Worm (Caenorhabditis elegans): ENCODE data around the gene ZK637.12.

Gene ZK637.12

DNA sequence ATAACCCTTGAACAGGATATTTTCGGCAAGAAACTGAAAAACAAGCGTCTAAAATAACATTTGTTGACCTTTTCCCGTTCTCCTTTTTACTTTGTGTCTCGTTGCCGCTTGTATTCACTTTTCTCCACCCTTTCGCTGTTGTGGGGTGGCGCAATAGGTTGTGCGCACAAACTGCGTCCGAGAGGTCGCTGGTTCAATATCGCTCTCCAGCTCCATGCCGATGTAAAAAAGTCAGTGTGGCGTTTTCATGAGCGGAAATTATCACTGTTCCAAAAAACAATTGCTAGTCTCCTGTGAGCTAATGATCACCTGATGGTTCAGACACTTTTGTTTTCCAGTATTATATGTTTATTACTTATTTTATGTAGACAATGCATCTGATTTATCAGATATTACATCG lies 13.5 kb downstream of the ZK637.12 start (continued):
- TF ChIP-seq fkh-10 (GFP tag; optimal IDR thresholded peaks at IDR 0.05) (no peak), unc-39 (tag; optimal IDR thresholded peaks at IDR 0.05) (no peak)

DNA sequence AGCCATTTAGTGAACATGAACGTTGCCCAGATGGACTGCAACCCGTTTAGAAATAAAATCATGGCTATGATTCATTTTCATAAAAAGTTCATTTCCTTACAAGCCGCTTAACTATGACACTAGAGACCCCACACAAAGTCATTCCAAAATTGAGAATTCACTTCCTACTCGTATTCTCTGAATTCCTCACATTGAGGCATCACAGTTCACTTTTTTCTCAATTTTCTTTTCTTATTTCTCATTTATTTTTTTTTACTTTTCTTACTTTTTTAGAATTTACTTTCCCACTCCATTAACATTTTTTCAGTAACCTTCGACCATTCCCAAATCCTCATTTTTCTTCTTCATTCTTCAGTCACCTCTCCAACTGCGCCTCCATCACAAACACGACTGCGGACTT lies 20.3 kb downstream of the ZK637.12 start, which contains the start of gene dhrr-1:
Gene dhrr-1 (plus strand): TSS at position 301 of the 400 bp plus-strand sequence.
- TF ChIP-seq ceh-82 (tag; optimal IDR thresholded peaks at IDR 0.05), result no peak
- TF ChIP-seq eor-1 (tag; optimal IDR thresholded peaks at IDR 0.05), result no peak
- no peak for TF ChIP-seq ama-1 (optimal IDR thresholded peaks at IDR 0.05)
- TF ChIP-seq nhr-237 (tag; optimal IDR thresholded peaks at IDR 0.05), result no peak
- TF ChIP-seq ceh-16 (tag; optimal IDR thresholded peaks at IDR 0.05), result no peak
- no peak for TF ChIP-seq nhr-67 (tag; optimal IDR thresholded peaks at IDR 0.05)
- no peak for TF ChIP-seq lin-39 (tag; optimal IDR thresholded peaks at IDR 0.05)
- no peak for TF ChIP-seq nhr-76 (tag; optimal IDR thresholded peaks at IDR 0.05)
- no peak for TF ChIP-seq hmg-11 (tag; optimal IDR thresholded peaks at IDR 0.05)

DNA sequence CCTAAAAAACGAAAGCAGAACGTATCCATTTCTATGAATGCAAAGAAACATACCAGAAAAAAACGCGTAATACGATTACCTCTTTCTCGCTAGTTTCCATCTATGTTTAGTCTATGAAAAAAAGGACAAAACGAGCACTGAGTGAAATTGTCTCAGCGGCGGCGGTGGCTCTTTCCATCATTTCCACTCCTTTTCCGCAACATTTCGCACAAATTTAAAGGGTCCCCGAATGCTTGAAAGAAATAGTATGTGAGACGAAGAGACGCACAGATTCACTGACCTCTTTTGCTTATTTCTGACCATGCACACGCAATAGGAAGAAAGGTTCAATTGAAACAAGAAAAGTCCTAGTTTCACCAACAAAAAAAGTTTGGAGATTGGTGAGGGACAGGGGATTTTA lies 22.2 kb downstream of the ZK637.12 start:
- TF ChIP-seq nhr-67 (tag; optimal IDR thresholded peaks at IDR 0.05) (no peak), nhr-237 (tag; optimal IDR thresholded peaks at IDR 0.05) (no peak), elt-3 (tag; optimal IDR thresholded peaks at IDR 0.05) (no peak), ZK546.5 (tag; optimal IDR thresholded peaks at IDR 0.05) (no peak)

DNA sequence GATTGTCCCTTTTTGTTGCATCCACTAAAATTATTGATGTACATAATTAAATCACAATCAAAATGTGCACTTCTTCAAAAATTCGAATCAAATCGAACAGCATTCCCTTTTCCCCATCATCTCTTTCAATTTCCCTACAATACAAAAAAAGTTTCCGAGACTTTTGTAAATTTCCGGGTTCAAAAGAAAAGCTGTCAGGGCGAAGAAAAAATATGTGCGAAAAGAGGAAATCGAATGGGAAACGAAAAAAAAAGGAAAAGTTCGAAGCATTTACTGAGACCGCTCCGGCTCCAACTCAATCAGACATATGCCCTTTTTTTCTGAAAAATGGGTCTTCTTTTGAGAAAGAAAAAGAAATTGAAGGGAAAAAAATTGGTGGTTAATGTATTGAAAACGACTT lies 25.1 kb downstream of the ZK637.12 start:
- TF ChIP-seq fkh-10 (GFP tag; optimal IDR thresholded peaks at IDR 0.05), result peak; percentile 56
- TF ChIP-seq nhr-25 (tag; optimal IDR thresholded peaks at IDR 0.05), result no peak

DNA sequence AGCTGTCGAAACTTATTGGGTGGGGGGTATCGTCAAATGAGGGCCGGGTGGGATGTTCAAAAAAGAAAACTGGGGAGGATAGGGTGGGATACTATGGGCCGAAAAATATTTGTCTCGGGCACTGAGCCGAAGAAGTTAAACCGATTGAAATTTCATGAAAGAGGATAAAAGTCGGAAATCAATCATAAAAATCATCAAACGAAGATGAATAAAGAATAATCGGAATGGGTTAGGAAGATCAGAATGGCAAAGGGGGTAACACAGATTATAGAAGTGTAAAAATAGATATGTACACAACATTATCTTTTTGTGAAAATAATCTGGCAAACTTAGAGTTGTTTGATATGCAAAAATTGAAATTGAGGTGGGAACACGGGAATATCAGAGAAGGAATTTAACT lies 31.5 kb downstream of the ZK637.12 start:
- no peak for TF ChIP-seq pha-4 (tag; optimal IDR thresholded peaks at IDR 0.05)
- TF ChIP-seq hmg-11 (tag; optimal IDR thresholded peaks at IDR 0.05), result no peak
- TF ChIP-seq ceh-9 (tag; optimal IDR thresholded peaks at IDR 0.05), result no peak
- TF ChIP-seq lin-15B (tag; optimal IDR thresholded peaks at IDR 0.05), result no peak
- no peak for TF ChIP-seq mdl-1 (tag; optimal IDR thresholded peaks at IDR 0.05)
- TF ChIP-seq nhr-25 (tag; optimal IDR thresholded peaks at IDR 0.05), result no peak
- no peak for TF ChIP-seq jun-1 (tag; optimal IDR thresholded peaks at IDR 0.05)
- no peak for TF ChIP-seq zag-1 (tag; optimal IDR thresholded peaks at IDR 0.05)
- TF ChIP-seq fkh-2 (tag; optimal IDR thresholded peaks at IDR 0.05), result no peak
- no peak for TF ChIP-seq nhr-11 (tag; optimal IDR thresholded peaks at IDR 0.05)
- no peak for TF ChIP-seq sea-2 (GFP tag; optimal IDR thresholded peaks at IDR 0.05)
- no peak for TF ChIP-seq nhr-28 (tag; optimal IDR thresholded peaks at IDR 0.05)
- no peak for TF ChIP-seq fkh-10 (GFP tag; optimal IDR thresholded peaks at IDR 0.05)
- TF ChIP-seq eor-1 (tag; optimal IDR thresholded peaks at IDR 0.05), result no peak
- TF ChIP-seq nfya-1 (tag; optimal IDR thresholded peaks at IDR 0.05; ENCODE audit: insufficient read depth), result no peak
- no peak for TF ChIP-seq nhr-12 (tag; optimal IDR thresholded peaks at IDR 0.05)
- TF ChIP-seq lsy-12 (tag; optimal IDR thresholded peaks at IDR 0.05), result no peak
- no peak for TF ChIP-seq ztf-11 (tag; optimal IDR thresholded peaks at IDR 0.05)

DNA sequence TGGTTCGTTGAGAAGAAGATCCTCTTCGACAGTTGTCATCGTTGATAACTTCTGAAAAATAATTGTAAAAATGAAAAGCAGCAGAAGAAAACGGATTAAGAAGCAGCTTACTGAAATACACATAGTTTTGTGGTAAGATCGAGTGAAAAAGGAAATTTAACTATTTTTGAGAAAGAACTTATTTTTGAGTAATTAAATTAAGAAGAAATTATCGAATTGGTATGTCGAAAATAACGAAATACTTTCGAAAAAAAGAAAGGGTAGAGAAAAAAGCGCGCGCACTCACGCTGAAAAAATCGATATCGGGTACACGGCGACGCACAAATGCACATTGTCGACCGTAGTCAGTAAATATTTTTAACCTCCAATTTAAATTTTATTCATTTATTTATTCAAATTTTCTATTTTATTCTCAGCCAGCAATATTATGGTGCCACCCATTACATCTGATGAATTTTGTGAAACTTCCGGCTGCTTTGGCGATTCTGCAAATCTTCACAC lies 32.2 kb downstream of the ZK637.12 start, which contains the start of the genes ZK643.5 and ZK643.2:
Gene ZK643.5 (minus strand): TSS at position 51 of the 501 bp plus-strand sequence.
Gene ZK643.2 (plus strand): TSS at position 395 of the 501 bp plus-strand sequence.
- TF ChIP-seq ceh-28 (tag; optimal IDR thresholded peaks at IDR 0.05), result peak; percentile 95
- TF ChIP-seq nhr-76 (tag; optimal IDR thresholded peaks at IDR 0.05), result no peak
- no peak for TF ChIP-seq skn-1 (tag; optimal IDR thresholded peaks at IDR 0.05)
- no peak for TF ChIP-seq eor-1 (tag; optimal IDR thresholded peaks at IDR 0.05)
- TF ChIP-seq nhr-23 (tag; optimal IDR thresholded peaks at IDR 0.05), result no peak
- TF ChIP-seq hmg-11 (tag; optimal IDR thresholded peaks at IDR 0.05), result peak; percentile 86
- no peak for TF ChIP-seq nhr-25 (tag; optimal IDR thresholded peaks at IDR 0.05)
- TF ChIP-seq jun-1 (tag; optimal IDR thresholded peaks at IDR 0.05), result no peak
- no peak for TF ChIP-seq ceh-9 (tag; optimal IDR thresholded peaks at IDR 0.05)
- no peak for TF ChIP-seq fkh-10 (GFP tag; optimal IDR thresholded peaks at IDR 0.05)
- TF ChIP-seq unc-62 (GFP tag; optimal IDR thresholded peaks at IDR 0.05), result no peak
- no peak for TF ChIP-seq fkh-2 (tag; optimal IDR thresholded peaks at IDR 0.05)
- TF ChIP-seq ZK546.5 (tag; optimal IDR thresholded peaks at IDR 0.05), result no peak
- no peak for TF ChIP-seq ceh-16 (tag; optimal IDR thresholded peaks at IDR 0.05)
- no peak for TF ChIP-seq ztf-4 (tag; optimal IDR thresholded peaks at IDR 0.05)
- peak; percentile 84 for TF ChIP-seq pha-4 (tag; optimal IDR thresholded peaks at IDR 0.05)
- peak; percentile 14 for TF ChIP-seq elt-2 (tag; optimal IDR thresholded peaks at IDR 0.05)
- peak; percentile 11 for TF ChIP-seq ceh-82 (tag; optimal IDR thresholded peaks at IDR 0.05)
- TF ChIP-seq R02D3.7 (tag; optimal IDR thresholded peaks at IDR 0.05), result peak; percentile 27
- no peak for TF ChIP-seq elt-1 (tag; optimal IDR thresholded peaks at IDR 0.05)
- TF ChIP-seq snpc-4 (tag; optimal IDR thresholded peaks at IDR 0.05), result peak; percentile 38
- no peak for TF ChIP-seq ztf-11 (tag; optimal IDR thresholded peaks at IDR 0.05)
- no peak for TF ChIP-seq tbx-2 (tag; optimal IDR thresholded peaks at IDR 0.05)
- no peak for TF ChIP-seq lin-39 (tag; optimal IDR thresholded peaks at IDR 0.05)
- TF ChIP-seq nhr-12 (tag; optimal IDR thresholded peaks at IDR 0.05), result no peak
- no peak for TF ChIP-seq ama-1 (optimal IDR thresholded peaks at IDR 0.05)
- TF ChIP-seq nhr-77 (tag; optimal IDR thresholded peaks at IDR 0.05), result no peak
- no peak for TF ChIP-seq aly-2 (tag; optimal IDR thresholded peaks at IDR 0.05)
- TF ChIP-seq egl-27 (tag; optimal IDR thresholded peaks at IDR 0.05), result no peak
- TF ChIP-seq sea-2 (GFP tag; optimal IDR thresholded peaks at IDR 0.05), result no peak
- peak; percentile 86 for TF ChIP-seq nfya-1 (tag; optimal IDR thresholded peaks at IDR 0.05; ENCODE audit: insufficient read depth)
- TF ChIP-seq nhr-28 (tag; optimal IDR thresholded peaks at IDR 0.05), result no peak
